Worm (Caenorhabditis elegans) whole organism, mixed stage, embryonic: ENCODE results near the gene gana-1.
"Not testable (repeated sequence)": the region's sequence is repeated elsewhere in the genome, so short reads cannot be mapped to it uniquely, and the experiment has no call there.

ENCODE experiments used
- ceh-43 ChIP-seq: fragments of 200-800 bp; sonication (Bioruptor generic); optimal IDR thresholded peaks from 2 replicates; lab custom pipeline; 2018; ENCODE audit warnings: mild to moderate bottlenecking, missing genetic modification characterization, moderate library complexity, missing compliant biosample characterization
- drap-1 ChIP-seq: fragments of 200-800 bp; sonication (Bioruptor generic); optimal IDR thresholded peaks from 3 replicates; lab custom pipeline; 2018; ENCODE audit warnings: mild to moderate bottlenecking, missing genetic modification characterization, missing compliant biosample characterization
- elt-1 ChIP-seq: sonication (generic microtip); optimal IDR thresholded peaks from 2 replicates; lab custom pipeline; 2017; ENCODE audit warnings: missing genetic modification characterization, mild to moderate bottlenecking, missing compliant biosample characterization, antibody characterized with exemption, moderate library complexity, borderline replicate concordance; ENCODE audit not compliant: insufficient read depth
- lin-13 ChIP-seq: fragments of 150-350 bp; optimal IDR thresholded peaks from 2 replicates; lab custom pipeline; 2014; ENCODE audit warnings: missing biosample characterization, missing genetic modification characterization
- lin-32 ChIP-seq: fragments of 200-800 bp; sonication (Bioruptor generic); optimal IDR thresholded peaks from 2 replicates; lab custom pipeline; 2018; ENCODE audit warnings: mild to moderate bottlenecking, missing genetic modification characterization, missing compliant biosample characterization
- mls-2 ChIP-seq: sonication (generic microtip); optimal IDR thresholded peaks from 2 replicates; lab custom pipeline; 2016; ENCODE audit warnings: mild to moderate bottlenecking, missing genetic modification characterization, moderate library complexity, missing compliant biosample characterization
- nhr-12 ChIP-seq: fragments of 150-350 bp; optimal IDR thresholded peaks from 2 replicates; lab custom pipeline; 2014; ENCODE audit warnings: missing biosample characterization, missing genetic modification characterization
- tbx-8 ChIP-seq: fragments of 200-800 bp; sonication (Bioruptor generic); optimal IDR thresholded peaks from 2 replicates; lab custom pipeline; 2018; ENCODE audit warnings: mild to moderate bottlenecking, missing genetic modification characterization, moderate library complexity, missing compliant biosample characterization
- ztf-11 ChIP-seq: fragments of 150-350 bp; optimal IDR thresholded peaks from 2 replicates; lab custom pipeline; 2014; ENCODE audit warnings: missing biosample characterization, missing genetic modification characterization

gana-1 gene

DNA sequence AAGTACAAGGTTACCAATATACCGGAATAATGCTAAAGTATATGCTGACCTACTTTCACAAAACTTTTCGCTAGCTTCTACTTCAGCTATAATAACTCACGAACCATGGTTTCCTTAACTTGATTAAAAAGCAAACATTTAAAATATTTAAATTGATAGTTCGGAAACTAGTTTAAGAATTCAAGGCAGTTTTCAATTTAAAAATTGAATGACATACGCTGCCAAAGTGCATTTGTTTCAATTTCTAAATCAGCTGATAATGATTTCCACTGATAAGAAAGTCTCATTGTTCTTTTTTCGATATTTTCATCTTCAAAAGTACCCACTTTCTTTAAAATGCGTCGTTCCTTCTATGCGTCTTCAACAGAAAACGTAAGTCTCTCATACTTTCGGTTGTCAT lies 44.1 kb downstream of the gana-1 start, which contains the start of gene enpp-1:
enpp-1 (plus strand) TSS at position 301 of the 400 bp plus-strand sequence.
- TF ChIP-seq elt-1; mls-2 (tag; lab: Kevin White, UChicago); nhr-12 (tag; lab: Kevin White, UChicago): not testable (repeated sequence)

DNA sequence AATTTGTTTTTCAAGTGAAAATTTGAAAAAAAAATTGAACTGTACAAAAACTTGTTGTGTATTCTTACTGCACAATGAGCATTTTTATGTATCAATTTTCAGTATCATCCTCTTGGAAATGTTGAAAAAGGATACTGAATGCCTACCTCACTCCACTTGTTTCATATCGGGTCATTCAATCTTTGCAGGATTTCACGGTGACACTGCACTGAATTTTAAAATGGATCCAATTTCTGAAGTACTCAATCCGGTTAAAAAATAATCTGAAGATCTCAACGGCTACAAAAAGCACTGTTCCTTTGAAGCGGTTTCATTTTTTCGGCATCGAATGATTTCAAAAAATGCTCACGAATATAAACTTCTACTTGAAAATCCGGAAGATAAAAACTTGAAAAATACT lies 50.9 kb downstream of the gana-1 start:
- TF ChIP-seq lin-32 (GFP tag; lab: Kevin White, UChicago): no peak
- no peak for TF ChIP-seq lin-13
- no peak for TF ChIP-seq ztf-11
- no peak for TF ChIP-seq tbx-8 (GFP tag; lab: Kevin White, UChicago)
- TF ChIP-seq drap-1: no peak
- no peak for TF ChIP-seq ceh-43 (GFP tag; lab: Kevin White, UChicago)
